Fruit fly (Drosophila melanogaster) whole organism: ENCODE data around the gene Oatp26F.

Experiments
- CG8478 ChIP-seq: fragments of >200 bp; optimal IDR thresholded peaks from 2 replicates; lab custom pipeline; 2018; ENCODE audit warnings: inconsistent platforms
- Dll ChIP-seq: fragments of >200 bp; optimal IDR thresholded peaks from 2 replicates; lab custom pipeline; 2017
- EcR ChIP-seq, 2 experiments: fragments of >200 bp; optimal IDR thresholded peaks; 2 replicates each; lab custom pipeline; 2017; ENCODE audit warnings: missing biosample characterization in 2 of 2, missing genetic modification characterization in 2 of 2, missing genetic modification reagents in 2 of 2
- pan ChIP-seq: fragments of >200 bp; optimal IDR thresholded peaks from 2 replicates; lab custom pipeline; 2017
- psq ChIP-seq: fragments of >200 bp; optimal IDR thresholded peaks from 2 replicates; lab custom pipeline; 2017
- usp ChIP-seq: fragments of >200 bp; optimal IDR thresholded peaks from 2 replicates; lab custom pipeline; 2017; ENCODE audit warnings: missing biosample characterization, missing genetic modification characterization, mixed read lengths

Oatp26F gene

DNA sequence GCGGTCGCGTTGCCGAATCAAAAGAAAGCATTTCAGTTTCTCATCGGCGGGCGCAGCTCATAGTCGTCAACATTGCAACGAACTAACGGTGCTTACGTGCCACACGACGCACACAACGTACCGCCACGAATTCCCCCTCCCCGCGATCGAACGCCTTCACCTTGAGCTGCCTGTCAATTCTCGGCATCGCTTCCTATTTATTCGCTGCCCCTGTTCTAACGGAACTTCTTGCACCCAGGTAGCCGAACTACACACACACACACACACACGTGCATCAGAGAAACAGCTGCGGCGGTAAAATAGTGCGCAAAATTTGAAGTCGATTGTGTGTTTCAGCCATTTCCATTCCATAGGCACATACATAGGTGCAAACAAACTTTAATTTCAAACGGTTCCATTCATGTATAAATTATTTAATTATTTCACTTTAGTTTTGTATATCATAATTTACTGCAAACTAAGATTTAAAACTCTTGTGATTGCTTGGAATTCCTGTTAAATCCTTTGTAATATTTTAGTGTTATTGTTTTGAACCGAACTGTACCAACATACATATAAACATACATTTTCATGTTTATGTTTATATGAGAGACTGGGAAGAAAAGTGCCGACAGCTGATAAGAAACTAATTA, 20.7 kb downstream of the Oatp26F start:
- TF ChIP-seq Dll (lab: Kevin White, UChicago) (no peak), pan (lab: Kevin White, UChicago) (no peak), EcR (GFP tag; optimal IDR thresholded peaks at IDR 0.05; lab: Kevin White, UChicago) (no peak), psq (no peak), CG8478 (lab: Kevin White, UChicago) (no peak), usp (no peak)

dm6 chr2L:6610683-6611373, 21.4 kb downstream of the Oatp26F start, which contains the start of gene CG11050:
Gene CG11050, plus strand, starts transcription at chr2L:6611011.
- peak; percentile 69 for TF ChIP-seq Dll (lab: Kevin White, UChicago)
- TF ChIP-seq EcR (GFP tag; optimal IDR thresholded peaks at IDR 0.05; lab: Kevin White, UChicago): no peak

dm6 chr2L:6601018-6601505, 31.1 kb downstream of the Oatp26F start, which contains the start of gene Dpp10:
Gene Dpp10, minus strand, starts transcription at chr2L:6601068.
- TF ChIP-seq Dll (lab: Kevin White, UChicago): peak; percentile 86
- TF ChIP-seq CG8478 (lab: Kevin White, UChicago): no peak

- no peak for TF ChIP-seq EcR (GFP tag; optimal IDR thresholded peaks at IDR 0.05; lab: Kevin White, UChicago)
- no peak for TF ChIP-seq Dll (lab: Kevin White, UChicago)
- TF ChIP-seq CG8478 (lab: Kevin White, UChicago): no peak
- no peak for TF ChIP-seq psq
- TF ChIP-seq usp: no peak
- no peak for TF ChIP-seq pan (lab: Kevin White, UChicago)
Measured at dm6 chr2L:6595027-6595426, 37.2 kb downstream of the Oatp26F start.

- TF ChIP-seq usp (no peak), EcR (GFP tag; optimal IDR thresholded peaks at IDR 0.05; lab: Kevin White, UChicago) (no peak), psq (no peak), CG8478 (lab: Kevin White, UChicago) (no peak), pan (lab: Kevin White, UChicago) (no peak), Dll (lab: Kevin White, UChicago) (no peak)
Measured at dm6 chr2L:6584346-6584745, 47.9 kb downstream of the Oatp26F start.

DNA sequence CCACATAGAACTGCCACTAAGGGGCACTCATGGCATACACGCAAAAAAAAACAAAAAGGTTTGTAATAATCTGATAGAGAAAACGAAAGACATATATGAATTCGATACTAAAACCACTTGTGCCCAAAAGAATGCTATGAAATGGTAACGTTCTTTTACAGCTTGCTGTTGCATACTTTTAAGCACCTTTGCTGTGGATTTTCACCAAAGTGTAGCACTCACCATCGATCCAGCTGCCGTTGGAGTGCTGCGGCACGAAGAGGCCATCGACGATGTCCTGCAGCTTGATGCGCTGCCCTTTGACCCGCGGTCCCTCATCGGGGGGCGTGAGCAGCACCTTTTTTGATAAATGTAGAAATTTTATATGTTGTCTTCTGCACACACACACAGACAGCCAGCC, 53.2 kb downstream of the Oatp26F start:
- TF ChIP-seq CG8478 (lab: Kevin White, UChicago): no peak
- TF ChIP-seq EcR (GFP tag; optimal IDR thresholded peaks at IDR 0.05; lab: Kevin White, UChicago): no peak
- no peak for TF ChIP-seq Dll (lab: Kevin White, UChicago)
- TF ChIP-seq psq: no peak
- TF ChIP-seq usp: no peak
- TF ChIP-seq pan (lab: Kevin White, UChicago): no peak
